Worm (Caenorhabditis elegans) whole organism, young adult: ENCODE results near the gene spp-9.

Source experiments
- F22D6.2 ChIP-seq: sonication (generic microtip); optimal IDR thresholded peaks from 2 replicates; lab custom pipeline; 2016; ENCODE audit warnings: mild to moderate bottlenecking, missing genetic modification characterization, missing compliant biosample characterization
- Y95B8A.8 ChIP-seq: fragments of 200-800 bp; sonication (Bioruptor generic); IDR thresholded peaks from 2 replicates; pipeline ENCODE4 v1.3.6; 2022; ENCODE audit warnings: missing genetic modification reagents, missing genetic modification characterization, missing compliant biosample characterization
- aptf-3 ChIP-seq: fragments of 200-800 bp; sonication (Bioruptor generic); IDR thresholded peaks from 2 replicates; pipeline ENCODE4 v1.3.6; 2022; ENCODE audit warnings: missing genetic modification characterization, missing compliant biosample characterization
- athp-1 ChIP-seq: sonication (generic microtip); optimal IDR thresholded peaks from 2 replicates; lab custom pipeline; 2017; ENCODE audit warnings: mild to moderate bottlenecking, missing genetic modification characterization, missing compliant biosample characterization
- bed-1 ChIP-seq: fragments of 200-800 bp; sonication (Bioruptor generic); IDR thresholded peaks from 2 replicates; pipeline ENCODE4 v1.3.6; 2022; ENCODE audit warnings: missing genetic modification reagents, missing genetic modification characterization, missing compliant biosample characterization
- cebp-2 ChIP-seq: fragments of 200-800 bp; sonication (Bioruptor generic); IDR thresholded peaks from 2 replicates; pipeline ENCODE4 v1.3.6; 2022; ENCODE audit warnings: missing genetic modification characterization, missing compliant biosample characterization
- ceh-100 ChIP-seq: fragments of 200-800 bp; sonication (Bioruptor generic); IDR thresholded peaks from 2 replicates; pipeline ENCODE4 v1.3.6; 2022; ENCODE audit warnings: missing genetic modification reagents, missing genetic modification characterization, missing compliant biosample characterization
- egrh-3 ChIP-seq: fragments of 200-800 bp; sonication (Bioruptor generic); IDR thresholded peaks from 2 replicates; pipeline ENCODE4 v1.3.6; 2022; ENCODE audit warnings: missing genetic modification reagents, missing genetic modification characterization, missing compliant biosample characterization
- fkh-3 ChIP-seq: sonication (generic microtip); optimal IDR thresholded peaks from 2 replicates; lab custom pipeline; 2016; ENCODE audit warnings: mild to moderate bottlenecking, missing genetic modification characterization, missing compliant biosample characterization
- gei-17 ChIP-seq: fragments of 200-800 bp; sonication (Bioruptor generic); optimal IDR thresholded peaks from 2 replicates; lab custom pipeline; 2018; ENCODE audit warnings: mild to moderate bottlenecking, missing genetic modification characterization, missing compliant biosample characterization
- lin-40 ChIP-seq: sonication (generic microtip); optimal IDR thresholded peaks from 2 replicates; lab custom pipeline; 2016; ENCODE audit warnings: missing genetic modification characterization, mild to moderate bottlenecking, missing compliant biosample characterization, missing genotype, missing genetic modification reagents
- nfya-1 ChIP-seq: sonication (generic microtip); optimal IDR thresholded peaks from 2 replicates; lab custom pipeline; 2017; ENCODE audit warnings: antibody characterized with exemption, missing compliant biosample characterization, missing genetic modification characterization, borderline replicate concordance; ENCODE audit not compliant: insufficient read depth
- rcor-1 ChIP-seq: fragments of 200-800 bp; sonication (Bioruptor generic); IDR thresholded peaks from 2 replicates; pipeline ENCODE4 v1.3.6; 2022; ENCODE audit warnings: missing genetic modification reagents, missing genetic modification characterization, missing compliant biosample characterization
- sdz-38 ChIP-seq: sonication (generic microtip); optimal IDR thresholded peaks from 2 replicates; lab custom pipeline; 2016; ENCODE audit warnings: missing genotype, missing genetic modification characterization, missing compliant biosample characterization
- snpc-3.4 ChIP-seq: sonication (generic microtip); optimal IDR thresholded peaks from 2 replicates; lab custom pipeline; 2017; ENCODE audit warnings: missing genetic modification characterization, mild to moderate bottlenecking, missing compliant biosample characterization, antibody characterized with exemption, moderate library complexity, missing genotype, missing genetic modification reagents

Gene spp-9

ce11 chrX:11536408-11536807 is 48.8 kb downstream of the spp-9 start, which contains the start of gene C35C5.9:
TSS of gene C35C5.9 (plus strand) at chrX:11536568.
- no peak for TF ChIP-seq rcor-1 (GFP tag; lab: Robert Waterston, UW)
- no peak for TF ChIP-seq athp-1 (tag; lab: Kevin White, UChicago)
- TF ChIP-seq Y95B8A.8 (GFP tag; lab: Robert Waterston, UW) = 0 out of 2 replicates have a peak, but pooled peaks have one; percentile 45
- no peak for TF ChIP-seq egrh-3 (GFP tag; lab: Robert Waterston, UW)
- TF ChIP-seq lin-40 (tag; lab: Kevin White, UChicago) = peak; percentile 3
- no peak for TF ChIP-seq nfya-1
- TF ChIP-seq ceh-100 = no peak
- TF ChIP-seq aptf-3 (GFP tag; lab: Robert Waterston, UW) = no peak

- TF ChIP-seq snpc-3.4 (tag; lab: Kevin White, UChicago) = no peak
- no peak for TF ChIP-seq cebp-2 (GFP tag; lab: Robert Waterston, UW)
- no peak for TF ChIP-seq fkh-3 (tag; lab: Kevin White, UChicago)
- no peak for TF ChIP-seq F22D6.2 (tag; lab: Kevin White, UChicago)
- no peak for TF ChIP-seq sdz-38 (tag; lab: Kevin White, UChicago)
- TF ChIP-seq bed-1 = no peak
- TF ChIP-seq gei-17 (GFP tag; lab: Kevin White, UChicago) = no peak
Measured at ce11 chrX:11537240-11537764, 49.7 kb downstream of the spp-9 start, which contains the start of gene gcp-2.2. TSS of gene gcp-2.2 (plus strand) at chrX:11537714.
